Worm (Caenorhabditis elegans): ENCODE results near the gene clhm-1.

- TF ChIP-seq ceh-82 (tag; optimal IDR thresholded peaks at IDR 0.05) = no peak
- TF ChIP-seq nhr-237 (tag; optimal IDR thresholded peaks at IDR 0.05) = no peak
- no peak for TF ChIP-seq aly-2 (tag; optimal IDR thresholded peaks at IDR 0.05)
- TF ChIP-seq F13H6.1 (tag; optimal IDR thresholded peaks at IDR 0.05) = no peak
- TF ChIP-seq nhr-12 (tag; optimal IDR thresholded peaks at IDR 0.05) = no peak
- no peak for TF ChIP-seq lin-13 (GFP tag; optimal IDR thresholded peaks at IDR 0.05)
- no peak for TF ChIP-seq snpc-4 (tag; optimal IDR thresholded peaks at IDR 0.05)
- no peak for TF ChIP-seq skn-1 (tag; optimal IDR thresholded peaks at IDR 0.05)
- TF ChIP-seq ZK546.5 (tag; optimal IDR thresholded peaks at IDR 0.05) = no peak
Observed at ce11 chrII:6917710-6918109, 46.9 kb upstream of the clhm-1 start, which contains the start of gene B0252.11.

Data from whole organism, L2 larva.